Fruit fly (Drosophila melanogaster) whole organism, pupa: ENCODE data around the gene Cad96Cb.

Experiments
- CG10348 ChIP-seq: fragments of 200-800 bp; sonication (Bioruptor generic); IDR thresholded peaks from 2 replicates; pipeline ENCODE4 v1.3.6; 2022; ENCODE audit warnings: missing biosample characterization, missing genetic modification characterization
- CG12605 ChIP-seq: fragments of 200-800 bp; sonication (Bioruptor generic); IDR thresholded peaks from 2 replicates; pipeline ENCODE4 v1.3.6; 2022; ENCODE audit warnings: missing biosample characterization, missing genetic modification characterization
- CG17806 ChIP-seq: fragments of 200-800 bp; sonication (Bioruptor generic); optimal IDR thresholded peaks from 2 replicates; lab custom pipeline; 2018; ENCODE audit warnings: missing biosample characterization, mild to moderate bottlenecking, missing genetic modification characterization, moderate library complexity
- CG8301 ChIP-seq: fragments of 200-800 bp; sonication (Bioruptor generic); optimal IDR thresholded peaks from 2 replicates; lab custom pipeline; 2018; ENCODE audit warnings: missing biosample characterization, mild to moderate bottlenecking, missing genetic modification characterization
- EcR ChIP-seq: fragments of 200-800 bp; sonication (Bioruptor generic); optimal IDR thresholded peaks from 3 replicates; lab custom pipeline; 2019; ENCODE audit warnings: missing biosample characterization, missing genetic modification characterization, mild to moderate bottlenecking, moderate library complexity, missing genetic modification reagents

- no peak for TF ChIP-seq CG12605 (GFP tag; lab: Robert Waterston, UW)
- no peak for TF ChIP-seq CG17806 (tag; lab: Kevin White, UChicago)
- no peak for TF ChIP-seq CG8301 (tag; lab: Kevin White, UChicago)
- no peak for TF ChIP-seq CG10348
- TF ChIP-seq EcR (GFP tag; lab: Kevin White, UChicago), result no peak
These were observed 23.4 kb downstream of the Cad96Cb start for dm6 chr3R:25208767-25209075.
